Worm (Caenorhabditis elegans): Measurements from ENCODE around the gene txt-18.
A peak's percentile ranks its signal among the peaks of the same experiment; 100 is the strongest.

The txt-18 gene

DNA sequence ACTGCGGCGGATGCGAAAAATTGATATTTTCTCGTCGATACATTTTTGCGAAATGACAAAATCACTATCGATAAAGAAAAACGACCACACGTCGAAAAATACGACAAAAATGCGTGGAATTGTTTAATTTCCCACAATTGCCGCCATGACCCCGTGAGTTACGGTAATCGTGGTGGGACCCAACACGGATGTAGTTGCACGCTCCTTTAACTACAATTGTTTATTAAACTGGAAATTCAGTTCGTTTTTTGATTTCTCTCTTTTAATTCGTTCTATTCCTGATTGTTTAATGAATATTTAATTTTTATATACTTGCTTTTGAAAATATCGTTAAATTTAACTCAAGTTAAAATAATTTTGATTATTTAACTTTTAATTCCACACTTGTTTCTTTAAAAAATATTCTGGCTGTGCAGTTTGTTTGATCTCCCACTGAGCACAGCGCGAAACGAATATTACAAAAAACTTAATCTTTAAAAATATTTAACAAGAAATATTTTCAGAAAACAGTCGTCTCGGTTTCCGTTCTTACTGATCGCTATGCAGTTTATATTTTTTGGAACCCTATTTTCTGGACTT, 21.5 kb downstream of the txt-18 start, which contains the start of the genes ani-2 and clec-88 (continued):
- TF ChIP-seq let-607 (tag; optimal IDR thresholded peaks at IDR 0.05) (no peak), atf-7 (tag; optimal IDR thresholded peaks at IDR 0.05) (no peak), ztf-6 (GFP tag; IDR thresholded peaks at IDR 0.05) (no peak), ZK185.1 (tag; optimal IDR thresholded peaks at IDR 0.05; ENCODE audit: poor library complexity, severe bottlenecking) (no peak), aptf-3 (GFP tag; IDR thresholded peaks at IDR 0.05) (no peak), snpc-1.1 (tag; optimal IDR thresholded peaks at IDR 0.05; ENCODE audit: insufficient read depth) (peak; percentile 0), lin-40 (tag; optimal IDR thresholded peaks at IDR 0.05) (no peak), athp-1 (tag; optimal IDR thresholded peaks at IDR 0.05) (no peak), ztf-28 (GFP tag; IDR thresholded peaks at IDR 0.05) (no peak), ekl-4 (GFP tag; IDR thresholded peaks at IDR 0.05) (no peak), egrh-3 (GFP tag; IDR thresholded peaks at IDR 0.05) (no peak), F39B2.1 (GFP tag; IDR thresholded peaks at IDR 0.05) (no peak), ceh-91 (GFP tag; IDR thresholded peaks at IDR 0.05) (peak; percentile 85), bed-2 (GFP tag; IDR thresholded peaks at IDR 0.05) (no peak), hlh-26 (GFP tag; conservative IDR thresholded peaks at IDR 0.05) (no peak), rpc-1 (optimal IDR thresholded peaks at IDR 0.05) (no peak), rpc-1 (tag; optimal IDR thresholded peaks at IDR 0.05) (no peak), die-1 (tag; optimal IDR thresholded peaks at IDR 0.05) (no peak), F37B4.10 (GFP tag; IDR thresholded peaks at IDR 0.05) (no peak), B0261.1 (tag; optimal IDR thresholded peaks at IDR 0.05) (no peak), let-526 (GFP tag; IDR thresholded peaks at IDR 0.05) (no peak), tlf-1 (GFP tag; optimal IDR thresholded peaks at IDR 0.05) (peak; percentile 20), K12H6.12 (tag; optimal IDR thresholded peaks at IDR 0.05) (no peak), madf-6 (GFP tag; IDR thresholded peaks at IDR 0.05) (peak; percentile 95), attf-5 (GFP tag; optimal IDR thresholded peaks at IDR 0.05) (no peak), mes-4 (tag; optimal IDR thresholded peaks at IDR 0.05) (no peak), hlh-12 (tag; optimal IDR thresholded peaks at IDR 0.05) (no peak), rec-8 (tag; optimal IDR thresholded peaks at IDR 0.05) (no peak), lsl-1 (GFP tag; optimal IDR thresholded peaks at IDR 0.05) (peak; percentile 98), efl-1 (GFP tag; optimal IDR thresholded peaks at IDR 0.05) (peak; percentile 96), mxl-1 (tag; optimal IDR thresholded peaks at IDR 0.05) (no peak), ztf-25 (GFP tag; IDR thresholded peaks at IDR 0.05) (no peak), ets-4 (GFP tag; optimal IDR thresholded peaks at IDR 0.05) (no peak), B0336.3 (GFP tag; IDR thresholded peaks at IDR 0.05) (no peak), Y53F4B.3 (GFP tag; IDR thresholded peaks at IDR 0.05) (peak; percentile 16; the same call in 1 of the 2 replicates), egl-44 (GFP tag; IDR thresholded peaks at IDR 0.05) (no peak), B0035.1 (tag; optimal IDR thresholded peaks at IDR 0.05) (no peak), gei-17 (GFP tag; optimal IDR thresholded peaks at IDR 0.05) (no peak), somi-1 (GFP tag; optimal IDR thresholded peaks at IDR 0.05) (no peak), F33H1.4 (GFP tag; IDR thresholded peaks at IDR 0.05) (peak; percentile 96), T07F8.4 (tag; optimal IDR thresholded peaks at IDR 0.05) (no peak), nhr-90 (tag; optimal IDR thresholded peaks at IDR 0.05) (no peak), hsf-1 (GFP tag; IDR thresholded peaks at IDR 0.05) (0 out of 2 replicates have a peak, but pooled peaks have one; percentile 45), dpff-1 (tag; optimal IDR thresholded peaks at IDR 0.05) (no peak), chd-7 (tag; optimal IDR thresholded peaks at IDR 0.05) (no peak), mcd-1 (GFP tag; IDR thresholded peaks at IDR 0.05) (peak; percentile 34; the same call in 1 of the 2 replicates), cebp-2 (GFP tag; IDR thresholded peaks at IDR 0.05) (no peak), F49E8.2 (tag; optimal IDR thresholded peaks at IDR 0.05; ENCODE audit: insufficient read depth) (peak; percentile 68), madf-10 (tag; optimal IDR thresholded peaks at IDR 0.05) (no peak)
